Fruit fly (Drosophila melanogaster): Measurements from ENCODE around the gene kek5.

The kek5 gene

DNA sequence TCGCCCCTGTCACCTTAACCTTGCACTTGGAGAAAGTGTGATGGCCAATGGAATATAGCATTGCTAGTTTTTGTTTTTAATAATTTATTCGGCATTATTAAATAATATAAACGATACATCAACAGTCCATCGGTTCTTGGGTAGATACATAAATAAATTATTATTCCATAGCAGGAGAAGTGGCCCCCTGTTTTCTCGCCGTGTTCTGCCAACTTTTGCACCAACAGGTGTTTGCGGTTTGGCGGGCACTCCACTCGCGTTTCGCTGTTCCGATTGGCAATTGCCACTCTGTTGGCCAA is 29.2 kb upstream of the kek5 start (continued):
- TF ChIP-seq CG10654 (GFP tag; optimal IDR thresholded peaks at IDR 0.05), result peak; percentile 67
- peak; percentile 78 for TF ChIP-seq vfl (GFP tag; optimal IDR thresholded peaks at IDR 0.05)
- TF ChIP-seq CG32772 (GFP tag; IDR thresholded peaks at IDR 0.05), result peak; percentile 83
- peak; percentile 81 for TF ChIP-seq CG15269 (tag; optimal IDR thresholded peaks at IDR 0.05)
- no peak for TF ChIP-seq h (optimal IDR thresholded peaks at IDR 0.05)
- TF ChIP-seq ase (GFP tag; IDR thresholded peaks at IDR 0.05), result peak; percentile 64; the same call in 1 of the 3 replicates
- no peak for TF ChIP-seq Sry-β (GFP tag; optimal IDR thresholded peaks at IDR 0.05)
- peak; percentile 86 for TF ChIP-seq CG8924 (tag; optimal IDR thresholded peaks at IDR 0.05)
- peak; percentile 89 for TF ChIP-seq HmgZ (tag; optimal IDR thresholded peaks at IDR 0.05)
- TF ChIP-seq CG11247 (GFP tag; IDR thresholded peaks at IDR 0.05), result no peak
- TF ChIP-seq gcm2 (GFP tag; optimal IDR thresholded peaks at IDR 0.05), result peak; percentile 46
- TF ChIP-seq CG3838 (GFP tag; optimal IDR thresholded peaks at IDR 0.05), result peak; percentile 74
- TF ChIP-seq Sin3A (optimal IDR thresholded peaks at IDR 0.05), result no peak
- peak; percentile 87; the same call in 1 of the 2 replicates for TF ChIP-seq ranshi (GFP tag; IDR thresholded peaks at IDR 0.05)
- peak; percentile 67 for TF ChIP-seq crc (GFP tag; optimal IDR thresholded peaks at IDR 0.05)
- peak; percentile 55 for TF ChIP-seq E2f2 (GFP tag; IDR thresholded peaks at IDR 0.05)
- no peak for TF ChIP-seq CG43689 (GFP tag; IDR thresholded peaks at IDR 0.05)
- peak; percentile 26 for TF ChIP-seq Sry-δ (GFP tag; optimal IDR thresholded peaks at IDR 0.05)
- peak in 1 of 2 experiments; percentile 41 for TF ChIP-seq Eip74EF (GFP tag; optimal IDR thresholded peaks at IDR 0.05)
- peak; percentile 86 for TF ChIP-seq Meics (GFP tag; optimal IDR thresholded peaks at IDR 0.05)
- TF ChIP-seq CG33213 (GFP tag; optimal IDR thresholded peaks at IDR 0.05), result peak; percentile 0
- TF ChIP-seq Dref (GFP tag; IDR thresholded peaks at IDR 0.05), result no peak
- peak; percentile 68 for TF ChIP-seq H2.0 (GFP tag; IDR thresholded peaks at IDR 0.05)
- peak; percentile 81 for TF ChIP-seq Taf1 (GFP tag; IDR thresholded peaks at IDR 0.05)
- TF ChIP-seq Sox100B (GFP tag; optimal IDR thresholded peaks at IDR 0.05), result peak; percentile 76
- peak; percentile 37 for TF ChIP-seq repo (GFP tag; optimal IDR thresholded peaks at IDR 0.05)
- peak; percentile 91 for TF ChIP-seq Fer1 (GFP tag; optimal IDR thresholded peaks at IDR 0.05)
- TF ChIP-seq abd-A (tag; optimal IDR thresholded peaks at IDR 0.05), result no peak
- TF ChIP-seq CG17829 (tag; optimal IDR thresholded peaks at IDR 0.05), result peak; percentile 79
- peak; percentile 82 for TF ChIP-seq Ptx1 (GFP tag; IDR thresholded peaks at IDR 0.05)
- TF ChIP-seq CG32767 (GFP tag; IDR thresholded peaks at IDR 0.05), result peak; percentile 75
- TF ChIP-seq en (GFP tag; optimal IDR thresholded peaks at IDR 0.05), result peak; percentile 23
- TF ChIP-seq twi (tag; optimal IDR thresholded peaks at IDR 0.05), result peak; percentile 39
- TF ChIP-seq B-H2 (GFP tag; optimal IDR thresholded peaks at IDR 0.05), result peak; percentile 47
- peak; percentile 73 for TF ChIP-seq nmo (GFP tag; optimal IDR thresholded peaks at IDR 0.05)
- TF ChIP-seq CG13624 (GFP tag; optimal IDR thresholded peaks at IDR 0.05), result peak; percentile 49
- no peak for TF ChIP-seq eve (GFP tag; optimal IDR thresholded peaks at IDR 0.05)
- peak; percentile 78 for TF ChIP-seq CG14441 (GFP tag; IDR thresholded peaks at IDR 0.05)
- TF ChIP-seq Hr78 (GFP tag; optimal IDR thresholded peaks at IDR 0.05), result peak in 1 of 2 experiments; percentile 98
- peak; percentile 71 for TF ChIP-seq CG31224 (GFP tag; IDR thresholded peaks at IDR 0.05)
- TF ChIP-seq kni (GFP tag; optimal IDR thresholded peaks at IDR 0.05), result no peak
- no peak for TF ChIP-seq gt (GFP tag; IDR thresholded peaks at IDR 0.05)
- TF ChIP-seq CG5180 (GFP tag; optimal IDR thresholded peaks at IDR 0.05), result peak; percentile 39
- peak; percentile 62 for TF ChIP-seq CG17361 (GFP tag; IDR thresholded peaks at IDR 0.05)
- TF ChIP-seq bowl (GFP tag; IDR thresholded peaks at IDR 0.05), result 0 out of 2 replicates have a peak, but pooled peaks have one; percentile 20
- TF ChIP-seq schlank (tag; optimal IDR thresholded peaks at IDR 0.05), result peak; percentile 82
- TF ChIP-seq Dip2 (GFP tag; IDR thresholded peaks at IDR 0.05), result no peak
- TF ChIP-seq Bteb2 (GFP tag; optimal IDR thresholded peaks at IDR 0.05), result peak; percentile 80
- TF ChIP-seq nerfin-1 (tag; optimal IDR thresholded peaks at IDR 0.05), result peak; percentile 50
- peak; percentile 72 for TF ChIP-seq CG4730 (GFP tag; IDR thresholded peaks at IDR 0.05)
- no peak for TF ChIP-seq Hr39 (optimal IDR thresholded peaks at IDR 0.05)
- TF ChIP-seq toy (GFP tag; IDR thresholded peaks at IDR 0.05), result peak; percentile 61; the same call in 1 of the 2 replicates
- TF ChIP-seq dan (GFP tag; IDR thresholded peaks at IDR 0.05), result no peak

All from whole organism, embryonic.